Worm (Caenorhabditis elegans) whole organism, L4 larva: ENCODE data around the gene calu-1.

ENCODE experiments used
- F37D6.2 ChIP-seq: sonication (generic microtip); optimal IDR thresholded peaks from 2 replicates; lab custom pipeline; 2016; ENCODE audit warnings: mild to moderate bottlenecking, missing genetic modification characterization, missing compliant biosample characterization
- R02D3.7 ChIP-seq: fragments of 150-350 bp; sonication (generic microtip); optimal IDR thresholded peaks from 3 replicates; lab custom pipeline; 2014; ENCODE audit warnings: missing biosample characterization, missing genetic modification characterization
- T26A8.4 ChIP-seq: fragments of 200-800 bp; sonication (Bioruptor generic); IDR thresholded peaks from 2 replicates; pipeline ENCODE4 v1.3.6; 2022; ENCODE audit warnings: missing genetic modification characterization, missing compliant biosample characterization
- Y5F2A.4 ChIP-seq: fragments of 200-800 bp; sonication (Bioruptor generic); optimal IDR thresholded peaks from 2 replicates; lab custom pipeline; 2018; ENCODE audit warnings: mild to moderate bottlenecking, missing genetic modification characterization, missing compliant biosample characterization
- ZK337.2 ChIP-seq: fragments of 200-800 bp; sonication (Bioruptor generic); IDR thresholded peaks from 2 replicates; pipeline ENCODE4 v1.3.6; 2022; ENCODE audit warnings: missing genetic modification reagents, missing genetic modification characterization, missing compliant biosample characterization
- aha-1 ChIP-seq: fragments of 150-350 bp; peaks from one replicate; lab custom pipeline; 2014; ENCODE audit warnings: missing biosample characterization, missing genetic modification characterization
- ceh-28 ChIP-seq: fragments of 150-350 bp; optimal IDR thresholded peaks from 2 replicates; lab custom pipeline; 2014; ENCODE audit warnings: missing biosample characterization, missing genetic modification reagents, missing genetic modification characterization
- ceh-44 ChIP-seq: fragments of 200-800 bp; sonication (Bioruptor generic); IDR thresholded peaks from 2 replicates; pipeline ENCODE4 v1.3.6; 2022; ENCODE audit warnings: missing genetic modification reagents, missing genetic modification characterization, missing compliant biosample characterization
- ctbp-1 ChIP-seq: fragments of 200-800 bp; sonication (Bioruptor generic); IDR thresholded peaks from 2 replicates; pipeline ENCODE4 v1.3.6; 2022; ENCODE audit warnings: missing genetic modification reagents, missing genetic modification characterization, missing compliant biosample characterization
- daf-16 ChIP-seq, 3 experiments: sonication (generic microtip); optimal IDR thresholded peaks; 2 replicates each; lab custom pipeline; 2016 to 2017; ENCODE audit warnings: missing genetic modification characterization in 3 of 3, missing genetic modification reagents in 3 of 3, mild to moderate bottlenecking in 2 of 3, missing compliant biosample characterization in 2 of 3, missing biosample characterization in 1 of 3, moderate library complexity in 1 of 3
- dmd-6 ChIP-seq: fragments of 200-800 bp; sonication (Bioruptor generic); IDR thresholded peaks from 2 replicates; pipeline ENCODE4 v1.3.6; 2022; ENCODE audit warnings: missing genetic modification reagents, missing genetic modification characterization, missing compliant biosample characterization
- dmd-8 ChIP-seq: fragments of 200-800 bp; sonication (Bioruptor generic); IDR thresholded peaks from 2 replicates; pipeline ENCODE4 v1.3.6; 2022; ENCODE audit warnings: missing genetic modification characterization, missing compliant biosample characterization
- dve-1 ChIP-seq: sonication (generic microtip); optimal IDR thresholded peaks from 2 replicates; lab custom pipeline; 2017; ENCODE audit warnings: antibody characterized with exemption, mild to moderate bottlenecking, missing genetic modification characterization, missing compliant biosample characterization; ENCODE audit not compliant: insufficient read depth
- egl-43 ChIP-seq: fragments of 200-800 bp; sonication (Bioruptor generic); IDR thresholded peaks from 2 replicates; pipeline ENCODE4 v1.3.6; 2022; ENCODE audit warnings: missing genetic modification reagents, missing genetic modification characterization, missing compliant biosample characterization
- fkh-10 ChIP-seq: fragments of 150-350 bp; optimal IDR thresholded peaks from 2 replicates; lab custom pipeline; 2014; ENCODE audit warnings: missing biosample characterization, missing genetic modification reagents, missing genetic modification characterization
- hlh-11 ChIP-seq: fragments of 200-800 bp; sonication (Bioruptor generic); optimal IDR thresholded peaks from 2 replicates; lab custom pipeline; 2018; ENCODE audit warnings: mild to moderate bottlenecking, missing genetic modification characterization, missing compliant biosample characterization
- hmg-1.1 ChIP-seq: fragments of 200-800 bp; sonication (Bioruptor generic); IDR thresholded peaks from 2 replicates; pipeline ENCODE4 v1.3.6; 2022; ENCODE audit warnings: missing genetic modification reagents, missing genetic modification characterization, missing compliant biosample characterization
- lin-1 ChIP-seq: fragments of 200-800 bp; sonication (Bioruptor generic); IDR thresholded peaks from 2 replicates; pipeline ENCODE4 v1.3.6; 2022; ENCODE audit warnings: missing genetic modification reagents, missing genetic modification characterization, missing compliant biosample characterization
- lin-38 ChIP-seq: fragments of 200-800 bp; sonication (Bioruptor generic); IDR thresholded peaks from 2 replicates; pipeline ENCODE4 v1.3.6; 2022; ENCODE audit warnings: missing genetic modification reagents, missing genetic modification characterization, missing compliant biosample characterization
- mdt-29 ChIP-seq: fragments of 200-800 bp; sonication (Bioruptor generic); IDR thresholded peaks from 2 replicates; pipeline ENCODE4 v1.3.6; 2022; ENCODE audit warnings: missing genetic modification reagents, missing genetic modification characterization, missing compliant biosample characterization
- mep-1 ChIP-seq: fragments of 150-350 bp; sonication (generic microtip); optimal IDR thresholded peaks from 3 replicates; lab custom pipeline; 2014; ENCODE audit warnings: missing biosample characterization, missing genetic modification characterization
- nhr-11 ChIP-seq: fragments of 150-350 bp; optimal IDR thresholded peaks from 2 replicates; lab custom pipeline; 2014; ENCODE audit warnings: missing biosample characterization, missing genetic modification characterization
- nhr-111 ChIP-seq: fragments of 200-800 bp; sonication (Bioruptor generic); optimal IDR thresholded peaks from 2 replicates; lab custom pipeline; 2018; ENCODE audit warnings: mild to moderate bottlenecking, missing genetic modification characterization, missing compliant biosample characterization
- nhr-28 ChIP-seq: fragments of 150-350 bp; optimal IDR thresholded peaks from 2 replicates; lab custom pipeline; 2014; ENCODE audit warnings: missing biosample characterization, missing genetic modification characterization
- nhr-42 ChIP-seq: fragments of 200-800 bp; sonication (Bioruptor generic); IDR thresholded peaks from 2 replicates; pipeline ENCODE4 v1.3.6; 2022; ENCODE audit warnings: missing genetic modification characterization, missing compliant biosample characterization
- pqm-1 ChIP-seq: sonication (generic microtip); optimal IDR thresholded peaks from 2 replicates; lab custom pipeline; 2017; ENCODE audit warnings: missing biosample characterization, missing genetic modification characterization
- rbr-2 ChIP-seq: sonication (generic microtip); optimal IDR thresholded peaks from 2 replicates; lab custom pipeline; 2016; ENCODE audit warnings: missing genotype, missing genetic modification characterization, missing compliant biosample characterization
- snpc-4 ChIP-seq: fragments of 150-350 bp; optimal IDR thresholded peaks from 2 replicates; lab custom pipeline; 2014; ENCODE audit warnings: missing biosample characterization, missing genetic modification characterization
- tag-97 ChIP-seq: fragments of 200-800 bp; sonication (Bioruptor generic); IDR thresholded peaks from 2 replicates; pipeline ENCODE4 v1.3.6; 2022; ENCODE audit warnings: missing genetic modification characterization, missing compliant biosample characterization
- zfp-2 ChIP-seq: sonication (generic microtip); optimal IDR thresholded peaks from 2 replicates; lab custom pipeline; 2016; ENCODE audit warnings: mild to moderate bottlenecking, missing genetic modification characterization, missing compliant biosample characterization
- ztf-11 ChIP-seq: fragments of 150-350 bp; optimal IDR thresholded peaks from 2 replicates; lab custom pipeline; 2014; ENCODE audit warnings: missing biosample characterization, missing genetic modification characterization

The calu-1 gene

ce11 chrX:4938990-4939389 is 31.7 kb downstream of the calu-1 start:
- TF ChIP-seq nhr-11 (tag; lab: Kevin White, UChicago) (no peak), fkh-10 (GFP tag; lab: Kevin White, UChicago) (peak; percentile 34)

- no peak for TF ChIP-seq T26A8.4
- TF ChIP-seq hmg-1.1 = 0 out of 2 replicates have a peak, but pooled peaks have one; percentile 44
- peak; percentile 8 for TF ChIP-seq mep-1
- TF ChIP-seq ctbp-1 (GFP tag; lab: Robert Waterston, UW) = 0 out of 2 replicates have a peak, but pooled peaks have one; percentile 46
These were observed 37.7 kb downstream of the calu-1 start for ce11 chrX:4932964-4933363.

ce11 chrX:4932023-4932422 is 38.7 kb downstream of the calu-1 start:
- no peak for TF ChIP-seq tag-97 (GFP tag; lab: Robert Waterston, UW)
- no peak for TF ChIP-seq ztf-11 (tag; lab: Kevin White, UChicago)
- no peak for TF ChIP-seq ceh-44 (GFP tag; lab: Robert Waterston, UW)
- no peak for TF ChIP-seq dve-1 (tag; lab: Kevin White, UChicago)
- no peak for TF ChIP-seq nhr-42
- no peak for TF ChIP-seq aha-1 (tag; lab: Kevin White, UChicago)
- no peak for TF ChIP-seq hmg-1.1
- TF ChIP-seq ctbp-1 (GFP tag; lab: Robert Waterston, UW) = no peak
- TF ChIP-seq dmd-8 = no peak
- TF ChIP-seq, all 104 proteins: peak for 0

- TF ChIP-seq egl-43 (GFP tag; lab: Robert Waterston, UW) (no peak), mdt-29 (no peak), snpc-4 (tag; lab: Kevin White, UChicago) (no peak), R02D3.7 (tag; lab: Kevin White, UChicago) (no peak), F37D6.2 (tag; lab: Kevin White, UChicago) (no peak)
These were observed 41.1 kb downstream of the calu-1 start, which contains the start of gene mct-4 for ce11 chrX:4929657-4930056. Gene mct-4 (minus strand): TSS chrX:4929757.

ce11 chrX:4928118-4928517 is 42.6 kb downstream of the calu-1 start:
- TF ChIP-seq Y5F2A.4 (GFP tag; lab: Kevin White, UChicago) (no peak), hlh-11 (peak; percentile 57), rbr-2 (tag; lab: Kevin White, UChicago) (no peak), dmd-6 (GFP tag; lab: Robert Waterston, UW) (peak; percentile 61), pqm-1 (tag; lab: Kevin White, UChicago) (peak; percentile 76), nhr-28 (tag; lab: Kevin White, UChicago) (peak; percentile 10), daf-16 (GFP tag; optimal IDR thresholded peaks at IDR 0.05; lab: Kevin White, UChicago) (no peak), daf-16 (tag; optimal IDR thresholded peaks at IDR 0.05; lab: Kevin White, UChicago) (peak; percentile 63), zfp-2 (tag; lab: Kevin White, UChicago) (no peak), dve-1 (tag; lab: Kevin White, UChicago) (peak; percentile 42), lin-1 (GFP tag; lab: Robert Waterston, UW) (no peak), ZK337.2 (GFP tag; lab: Robert Waterston, UW) (no peak)

ce11 chrX:4920942-4921540 is 49.7 kb downstream of the calu-1 start, which contains the start of gene K05B2.4:
Gene K05B2.4 (minus strand): TSS chrX:4920992.
- TF ChIP-seq nhr-111 (GFP tag; lab: Kevin White, UChicago) (no peak), lin-38 (GFP tag; lab: Robert Waterston, UW) (no peak), ceh-28 (no peak), dmd-8 (no peak)
